Worm (Caenorhabditis elegans) whole organism, L3 larva: Measurements from ENCODE around the gene F42A6.2.
A peak's percentile ranks its signal among the peaks of the same experiment; 100 is the strongest.
"Not testable (repeated sequence)": the region's sequence is repeated elsewhere in the genome, so short reads cannot be mapped to it uniquely, and the experiment has no call there.

Source experiments
- R02D3.7 ChIP-seq: fragments of 150-350 bp; optimal IDR thresholded peaks from 2 replicates; lab custom pipeline; 2014; ENCODE audit warnings: missing biosample characterization, missing genetic modification characterization
- aly-2 ChIP-seq: fragments of 150-350 bp; optimal IDR thresholded peaks from 2 replicates; lab custom pipeline; 2014; ENCODE audit warnings: missing biosample characterization, missing genetic modification characterization
- ama-1 ChIP-seq: fragments of 150-350 bp; optimal IDR thresholded peaks from 2 replicates; lab custom pipeline; 2018
- ceh-28 ChIP-seq: fragments of 150-350 bp; optimal IDR thresholded peaks from 2 replicates; lab custom pipeline; 2014; ENCODE audit warnings: missing biosample characterization, missing genetic modification reagents, missing genetic modification characterization
- ceh-82 ChIP-seq: fragments of 150-350 bp; optimal IDR thresholded peaks from 2 replicates; lab custom pipeline; 2014; ENCODE audit warnings: missing biosample characterization, missing genetic modification characterization
- ceh-9 ChIP-seq: sonication (generic microtip); optimal IDR thresholded peaks from 2 replicates; lab custom pipeline; 2018; ENCODE audit warnings: missing biosample characterization, missing genetic modification characterization
- daf-12 ChIP-seq: fragments of 150-350 bp; optimal IDR thresholded peaks from 2 replicates; lab custom pipeline; 2014; ENCODE audit warnings: missing biosample characterization, missing genetic modification reagents, missing genetic modification characterization
- egl-27 ChIP-seq: sonication (generic microtip); optimal IDR thresholded peaks from 4 replicates; lab custom pipeline; 2017; ENCODE audit warnings: missing biosample characterization, missing genetic modification reagents, missing genetic modification characterization
- egl-5 ChIP-seq: fragments of 150-350 bp; optimal IDR thresholded peaks from 2 replicates; lab custom pipeline; 2017; ENCODE audit warnings: missing biosample characterization, missing genetic modification reagents, missing genetic modification characterization, inconsistent platforms
- elt-1 ChIP-seq: fragments of 150-350 bp; optimal IDR thresholded peaks from 2 replicates; lab custom pipeline; 2014; ENCODE audit warnings: missing biosample characterization, missing genetic modification characterization
- elt-2 ChIP-seq: sonication (generic microtip); optimal IDR thresholded peaks from 2 replicates; lab custom pipeline; 2016; ENCODE audit warnings: missing genetic modification reagents, mild to moderate bottlenecking, missing genetic modification characterization, missing compliant biosample characterization
- elt-3 ChIP-seq, 3 experiments: fragments of 150-350 bp in 1 of 3; sonication (generic microtip) in 2 of 3; optimal IDR thresholded peaks; 2 replicates in 2 of 3; 4 replicates in 1 of 3; lab custom pipeline; 2014 to 2017; ENCODE audit warnings: missing biosample characterization in 3 of 3, missing genetic modification characterization in 3 of 3
- eor-1 ChIP-seq, 2 experiments: fragments of 150-350 bp; optimal IDR thresholded peaks; 2 replicates each; lab custom pipeline; 2014 to 2018; ENCODE audit warnings: missing biosample characterization in 2 of 2, missing genetic modification characterization in 2 of 2
- fkh-10 ChIP-seq: sonication (generic microtip); optimal IDR thresholded peaks from 2 replicates; lab custom pipeline; 2017; ENCODE audit warnings: missing biosample characterization, missing genetic modification reagents, missing genetic modification characterization
- fkh-2 ChIP-seq: fragments of 150-350 bp; optimal IDR thresholded peaks from 2 replicates; lab custom pipeline; 2014; ENCODE audit warnings: missing biosample characterization, missing genetic modification reagents, missing genetic modification characterization
- hmg-11 ChIP-seq: sonication (generic microtip); optimal IDR thresholded peaks from 2 replicates; lab custom pipeline; 2016; ENCODE audit warnings: missing genetic modification characterization, missing compliant biosample characterization
- jun-1 ChIP-seq: fragments of 150-350 bp; optimal IDR thresholded peaks from 2 replicates; lab custom pipeline; 2014; ENCODE audit warnings: missing biosample characterization, missing genetic modification reagents, missing genetic modification characterization
- lin-15B ChIP-seq: fragments of 150-350 bp; optimal IDR thresholded peaks from 2 replicates; lab custom pipeline; 2014; ENCODE audit warnings: missing biosample characterization, missing genetic modification characterization
- lin-39 ChIP-seq: fragments of 150-350 bp; optimal IDR thresholded peaks from 2 replicates; lab custom pipeline; 2018; ENCODE audit warnings: missing biosample characterization, missing genetic modification reagents, missing genetic modification characterization
- lsy-12 ChIP-seq: sonication (generic microtip); optimal IDR thresholded peaks from 2 replicates; lab custom pipeline; 2016; ENCODE audit warnings: mild to moderate bottlenecking, missing genetic modification characterization, missing compliant biosample characterization
- mdl-1 ChIP-seq: fragments of 150-350 bp; optimal IDR thresholded peaks from 2 replicates; lab custom pipeline; 2014; ENCODE audit warnings: missing biosample characterization, missing genetic modification characterization
- nfya-1 ChIP-seq: sonication (generic microtip); optimal IDR thresholded peaks from 2 replicates; lab custom pipeline; 2017; ENCODE audit warnings: missing genetic modification characterization, mild to moderate bottlenecking, missing compliant biosample characterization, antibody characterized with exemption, moderate library complexity; ENCODE audit not compliant: insufficient read depth
- nhr-11 ChIP-seq: fragments of 150-350 bp; optimal IDR thresholded peaks from 2 replicates; lab custom pipeline; 2014; ENCODE audit warnings: missing biosample characterization, missing genetic modification characterization
- nhr-23 ChIP-seq: fragments of 150-350 bp; optimal IDR thresholded peaks from 2 replicates; lab custom pipeline; 2014; ENCODE audit warnings: missing biosample characterization, missing genetic modification reagents, missing genetic modification characterization
- nhr-237 ChIP-seq: fragments of 150-350 bp; optimal IDR thresholded peaks from 2 replicates; lab custom pipeline; 2014; ENCODE audit warnings: missing biosample characterization, missing genetic modification characterization
- nhr-25 ChIP-seq: sonication (generic microtip); optimal IDR thresholded peaks from 2 replicates; lab custom pipeline; 2017; ENCODE audit warnings: missing biosample characterization, missing genetic modification characterization
- nhr-43 ChIP-seq: sonication (generic microtip); optimal IDR thresholded peaks from 2 replicates; lab custom pipeline; 2016; ENCODE audit warnings: mild to moderate bottlenecking, missing genetic modification characterization, missing compliant biosample characterization; ENCODE audit not compliant: poor library complexity, severe bottlenecking
- nhr-67 ChIP-seq: fragments of 150-350 bp; optimal IDR thresholded peaks from 2 replicates; lab custom pipeline; 2014; ENCODE audit warnings: missing biosample characterization, missing genetic modification characterization
- nhr-77 ChIP-seq: fragments of 150-350 bp; optimal IDR thresholded peaks from 2 replicates; lab custom pipeline; 2014; ENCODE audit warnings: missing biosample characterization, missing genetic modification characterization
- pha-4 ChIP-seq: fragments of 150-350 bp; optimal IDR thresholded peaks from 2 replicates; lab custom pipeline; 2014; ENCODE audit warnings: missing biosample characterization, missing genetic modification reagents, missing genetic modification characterization
- pqm-1 ChIP-seq: fragments of 150-350 bp; optimal IDR thresholded peaks from 2 replicates; lab custom pipeline; 2017; ENCODE audit warnings: missing biosample characterization, missing genetic modification characterization, inconsistent platforms
- sea-2 ChIP-seq: fragments of 150-350 bp; sonication (generic microtip); optimal IDR thresholded peaks from 4 replicates; lab custom pipeline; 2014; ENCODE audit warnings: missing biosample characterization, missing genetic modification reagents, missing genetic modification characterization
- skn-1 ChIP-seq: fragments of 150-350 bp; optimal IDR thresholded peaks from 2 replicates; lab custom pipeline; 2014; ENCODE audit warnings: missing biosample characterization, missing genetic modification characterization
- snpc-4 ChIP-seq: fragments of 150-350 bp; optimal IDR thresholded peaks from 2 replicates; lab custom pipeline; 2014; ENCODE audit warnings: missing biosample characterization, missing genetic modification characterization
- tbx-2 ChIP-seq: sonication (generic microtip); optimal IDR thresholded peaks from 2 replicates; lab custom pipeline; 2016; ENCODE audit warnings: mild to moderate bottlenecking, missing genetic modification characterization, missing compliant biosample characterization
- unc-62 ChIP-seq: fragments of 150-350 bp; sonication (generic microtip); optimal IDR thresholded peaks from 4 replicates; lab custom pipeline; 2014; ENCODE audit warnings: missing biosample characterization, missing genetic modification reagents, missing genetic modification characterization
- zag-1 ChIP-seq: fragments of 150-350 bp; optimal IDR thresholded peaks from 2 replicates; lab custom pipeline; 2014; ENCODE audit warnings: missing biosample characterization, missing genetic modification characterization
- ztf-11 ChIP-seq: fragments of 150-350 bp; optimal IDR thresholded peaks from 2 replicates; lab custom pipeline; 2014; ENCODE audit warnings: missing biosample characterization, missing genetic modification characterization
- ztf-4 ChIP-seq: fragments of 150-350 bp; optimal IDR thresholded peaks from 2 replicates; lab custom pipeline; 2014; ENCODE audit warnings: missing biosample characterization, missing genetic modification characterization

The F42A6.2 gene

DNA sequence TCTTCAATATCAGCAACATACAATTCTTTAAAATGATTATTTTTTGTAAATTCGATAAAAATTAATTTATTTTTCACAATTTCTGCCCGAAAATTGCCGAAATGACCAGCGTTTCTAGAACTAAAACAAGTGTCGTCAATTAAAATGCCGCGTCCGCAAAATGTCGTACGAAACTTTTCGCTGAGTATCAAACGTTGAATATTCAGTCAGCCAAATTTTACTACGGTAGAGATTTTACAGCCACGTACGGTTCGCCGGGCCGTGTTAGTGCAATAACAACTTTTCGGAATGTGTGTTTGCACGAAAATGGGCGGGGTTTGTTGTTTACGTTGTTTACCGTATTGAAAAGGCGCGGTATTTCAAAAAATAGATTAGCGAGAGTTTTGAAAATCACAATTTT is 28.0 kb upstream of the F42A6.2 start:
- TF ChIP-seq nhr-25 (peak; percentile 31), tbx-2 (tag; lab: Kevin White, UChicago) (peak; percentile 20), nhr-23 (tag; lab: Kevin White, UChicago) (peak; percentile 25), R02D3.7 (peak; percentile 6), lin-15B (peak; percentile 50), nfya-1 (peak; percentile 40), nhr-43 (tag; lab: Kevin White, UChicago) (peak; percentile 83), lsy-12 (peak; percentile 55), elt-2 (tag; lab: Kevin White, UChicago) (peak; percentile 62)

DNA sequence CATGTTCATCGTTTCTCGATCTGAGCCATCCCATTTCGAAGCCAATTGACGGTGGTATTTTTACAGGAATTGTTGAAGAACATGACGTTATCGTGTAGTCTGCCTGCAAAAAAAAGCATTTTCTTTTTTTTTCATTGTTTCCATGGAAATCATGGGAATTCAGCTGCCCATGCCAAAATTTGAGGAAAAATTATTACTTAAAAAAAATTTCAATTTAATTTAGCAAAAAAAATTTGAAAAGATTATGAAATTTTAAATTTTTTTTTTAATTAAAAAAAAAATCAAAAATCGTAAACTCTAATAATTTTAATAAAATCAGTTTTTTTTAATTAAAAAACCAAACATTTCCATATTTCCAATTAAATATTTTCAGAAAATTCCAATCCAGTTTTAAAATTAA is 9.5 kb upstream of the F42A6.2 start, which contains the start of gene F42A6.5:
Gene F42A6.5 (minus strand): TSS at position 101 of the 400 bp plus-strand sequence.
- TF ChIP-seq lin-39 (tag; lab: Kevin White, UChicago); ceh-28 (tag; lab: Kevin White, UChicago); ztf-4: not testable (repeated sequence)

DNA sequence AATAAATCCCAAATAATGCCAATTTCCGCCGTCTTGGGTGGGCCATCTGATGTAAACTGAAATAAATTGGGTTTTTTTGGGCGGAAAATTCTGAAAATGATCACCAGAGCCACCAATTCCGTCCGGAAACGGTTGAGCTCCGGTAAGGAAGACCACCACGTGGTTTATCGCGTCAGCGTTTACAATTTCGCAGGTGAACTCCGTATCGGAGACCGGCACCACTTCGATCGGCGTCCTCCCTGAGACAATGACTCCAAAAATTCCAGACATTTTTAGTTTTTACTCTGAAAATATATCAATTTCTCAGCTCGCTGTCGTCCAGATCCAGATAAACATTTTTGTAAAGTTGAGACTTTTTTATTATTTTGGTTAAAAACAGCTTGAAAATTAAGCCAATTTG is 4.7 kb upstream of the F42A6.2 start, which contains the start of gene F42A6.6:
Gene F42A6.6 (minus strand): TSS at position 289 of the 400 bp plus-strand sequence.
- TF ChIP-seq fkh-10 (GFP tag; lab: Kevin White, UChicago) (no peak), lsy-12 (peak; percentile 10), aly-2 (tag; lab: Kevin White, UChicago) (peak; percentile 13), ama-1 (lab: Kevin White, UChicago) (peak; percentile 93), elt-3 (tag; optimal IDR thresholded peaks at IDR 0.05; lab: Kevin White, UChicago) (no peak), nhr-11 (tag; lab: Kevin White, UChicago) (no peak), ceh-28 (tag; lab: Kevin White, UChicago) (peak; percentile 10), egl-5 (tag; lab: Kevin White, UChicago) (no peak), nhr-23 (tag; lab: Kevin White, UChicago) (peak; percentile 26), elt-2 (tag; lab: Kevin White, UChicago) (peak; percentile 30), R02D3.7 (no peak), nhr-25 (peak; percentile 31)

DNA sequence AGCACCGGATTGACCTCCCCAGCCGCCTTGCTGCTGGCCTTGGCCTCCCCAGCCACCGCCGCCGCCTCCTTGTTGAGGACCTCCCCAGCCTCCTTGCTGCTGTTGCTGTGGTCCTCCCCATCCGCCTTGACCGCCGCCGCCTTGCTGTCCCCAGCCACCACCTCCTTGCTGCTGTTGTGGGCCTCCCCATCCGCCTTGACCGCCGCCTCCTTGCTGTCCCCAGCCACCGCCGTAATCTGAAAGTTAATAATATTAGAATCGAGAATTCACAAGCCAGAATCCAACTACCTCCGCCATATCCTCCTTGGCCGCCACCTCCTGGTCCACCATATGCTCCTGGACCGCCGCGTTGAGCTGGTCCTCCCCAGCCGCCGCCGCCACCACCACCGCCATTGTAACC is 4.0 kb upstream of the F42A6.2 start:
- TF ChIP-seq fkh-2 (tag; lab: Kevin White, UChicago) = no peak
- TF ChIP-seq unc-62 (GFP tag; lab: Kevin White, UChicago) = no peak
- TF ChIP-seq lsy-12 = no peak
- no peak for TF ChIP-seq ztf-4
- no peak for TF ChIP-seq skn-1 (tag; lab: Kevin White, UChicago)

DNA sequence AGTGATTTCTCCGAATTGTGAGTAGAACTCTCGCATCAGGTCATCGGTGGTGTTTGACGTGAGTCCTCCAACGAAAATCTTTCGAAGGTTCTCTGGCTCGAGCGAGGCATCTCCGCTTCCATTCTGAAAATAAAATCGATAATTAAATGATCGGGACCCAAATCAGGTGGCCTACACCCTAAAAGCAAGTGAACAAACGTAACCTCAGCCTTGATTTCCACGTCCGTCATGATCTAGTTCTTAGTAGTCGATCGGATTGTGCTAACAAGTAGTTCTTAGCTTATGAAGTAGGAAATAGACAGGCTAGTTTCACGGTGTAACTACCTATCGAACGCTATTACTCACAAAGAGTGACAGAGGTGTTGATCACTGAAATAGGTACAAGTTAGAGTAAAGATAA is 3.1 kb upstream of the F42A6.2 start:
- TF ChIP-seq ama-1 (lab: Kevin White, UChicago) (no peak), egl-27 (no peak), nhr-77 (tag; lab: Kevin White, UChicago) (no peak), ztf-4 (no peak), pqm-1 (tag; lab: Kevin White, UChicago) (no peak), elt-1 (no peak), jun-1 (no peak), mdl-1 (tag; lab: Kevin White, UChicago) (no peak), fkh-2 (tag; lab: Kevin White, UChicago) (no peak), sea-2 (GFP tag; lab: Kevin White, UChicago) (no peak), eor-1 (tag; optimal IDR thresholded peaks at IDR 0.05; lab: Kevin White, UChicago) (no peak), nhr-11 (tag; lab: Kevin White, UChicago) (no peak), aly-2 (tag; lab: Kevin White, UChicago) (no peak), ztf-11 (tag; lab: Kevin White, UChicago) (no peak), nhr-67 (tag; lab: Kevin White, UChicago) (no peak)

DNA sequence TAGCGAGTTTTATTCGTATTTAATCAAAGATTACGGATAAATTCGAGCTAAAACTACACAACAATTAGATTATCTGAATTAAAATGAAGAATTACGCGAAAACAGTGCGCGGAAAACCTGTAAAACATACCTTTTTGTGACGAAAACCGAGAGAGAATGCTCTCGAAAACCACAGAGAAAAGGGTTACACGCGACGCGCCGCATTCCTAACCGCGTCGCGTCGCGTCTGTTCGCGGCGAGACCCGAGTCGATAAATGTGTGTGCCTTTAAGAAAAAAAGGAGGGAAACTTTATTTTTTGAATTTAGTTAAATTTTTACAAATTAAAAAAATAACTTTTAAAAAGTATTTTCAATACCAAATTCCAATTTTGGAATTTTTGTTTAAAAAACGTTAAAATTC is 2.6 kb upstream of the F42A6.2 start, which contains the start of gene hrpa-1:
Gene hrpa-1 (minus strand): TSS at position 192 of the 400 bp plus-strand sequence.
- TF ChIP-seq egl-5 (tag; lab: Kevin White, UChicago) (peak; percentile 99), nhr-77 (tag; lab: Kevin White, UChicago) (no peak), ceh-28 (tag; lab: Kevin White, UChicago) (peak; percentile 71), snpc-4 (peak; percentile 68), pqm-1 (tag; lab: Kevin White, UChicago) (peak; percentile 22), fkh-10 (GFP tag; lab: Kevin White, UChicago) (peak; percentile 58), elt-2 (tag; lab: Kevin White, UChicago) (peak; percentile 39), elt-3 (tag; optimal IDR thresholded peaks at IDR 0.05; lab: Kevin White, UChicago) (no peak), nhr-23 (tag; lab: Kevin White, UChicago) (peak; percentile 85), nfya-1 (peak; percentile 95), hmg-11 (peak; percentile 45), lin-15B (peak; percentile 93), elt-1 (peak; percentile 30), nhr-11 (tag; lab: Kevin White, UChicago) (no peak), skn-1 (tag; lab: Kevin White, UChicago) (peak; percentile 5), nhr-237 (tag; lab: Kevin White, UChicago) (no peak), tbx-2 (tag; lab: Kevin White, UChicago) (peak; percentile 5), nhr-25 (peak; percentile 66), lin-39 (tag; lab: Kevin White, UChicago) (peak; percentile 88), zag-1 (no peak), ama-1 (lab: Kevin White, UChicago) (peak; percentile 73), ceh-9 (tag; lab: Kevin White, UChicago) (no peak), ceh-82 (tag; lab: Kevin White, UChicago) (peak; percentile 1), R02D3.7 (peak; percentile 56), ztf-4 (no peak), jun-1 (peak; percentile 55), daf-12 (tag; lab: Kevin White, UChicago) (no peak), pha-4 (tag; lab: Kevin White, UChicago) (peak; percentile 91)
